Worm (Caenorhabditis elegans): ENCODE data around the gene ile-2.

The ile-2 gene

ce11 chrX:726295-726694 lies 42.1 kb upstream of the ile-2 start:
- no peak for TF ChIP-seq ztf-22 (GFP tag; optimal IDR thresholded peaks at IDR 0.05)
- TF ChIP-seq dox-1 (GFP tag; IDR thresholded peaks at IDR 0.05) = no peak
- TF ChIP-seq ztf-6 (GFP tag; IDR thresholded peaks at IDR 0.05) = no peak
- no peak for TF ChIP-seq F39B2.1 (GFP tag; IDR thresholded peaks at IDR 0.05)
- TF ChIP-seq lsl-1 (GFP tag; optimal IDR thresholded peaks at IDR 0.05) = no peak
- TF ChIP-seq lsy-27 (tag; optimal IDR thresholded peaks at IDR 0.05; ENCODE audit: borderline replicate concordance, insufficient read depth) = no peak
- TF ChIP-seq Y53F4B.3 (GFP tag; IDR thresholded peaks at IDR 0.05) = no peak
- TF ChIP-seq pbrm-1 (GFP tag; IDR thresholded peaks at IDR 0.05) = no peak
- TF ChIP-seq nhr-179 (tag; optimal IDR thresholded peaks at IDR 0.05) = no peak
- no peak for TF ChIP-seq ceh-58 (GFP tag; IDR thresholded peaks at IDR 0.05)
- no peak for TF ChIP-seq lin-26 (GFP tag; IDR thresholded peaks at IDR 0.05)
- TF ChIP-seq snpc-4 (GFP tag; optimal IDR thresholded peaks at IDR 0.05) = no peak
- no peak for TF ChIP-seq snpc-4 (tag; optimal IDR thresholded peaks at IDR 0.05)
- TF ChIP-seq unc-62 (GFP tag; optimal IDR thresholded peaks at IDR 0.05) = no peak
- TF ChIP-seq ztf-3 (GFP tag; optimal IDR thresholded peaks at IDR 0.05) = no peak
- no peak for TF ChIP-seq fkh-3 (tag; optimal IDR thresholded peaks at IDR 0.05)
- TF ChIP-seq B0019.2 (GFP tag; conservative IDR thresholded peaks at IDR 0.05) = no peak
- TF ChIP-seq egl-44 (GFP tag; IDR thresholded peaks at IDR 0.05) = no peak
- no peak for TF ChIP-seq Y53G8AR.9 (GFP tag; conservative IDR thresholded peaks at IDR 0.05)
- no peak for TF ChIP-seq hlh-12 (tag; optimal IDR thresholded peaks at IDR 0.05)
- TF ChIP-seq F23B12.7 (tag; optimal IDR thresholded peaks at IDR 0.05; ENCODE audit: insufficient read depth) = no peak

ce11 chrX:727737-728136 lies 40.7 kb upstream of the ile-2 start:
- TF ChIP-seq chd-7 (tag; optimal IDR thresholded peaks at IDR 0.05) (peak; percentile 47), egrh-3 (GFP tag; IDR thresholded peaks at IDR 0.05) (peak; percentile 26; the same call in 1 of the 2 replicates), hmg-20 (GFP tag; IDR thresholded peaks at IDR 0.05) (0 out of 2 replicates have a peak, but pooled peaks have one; percentile 13), die-1 (tag; optimal IDR thresholded peaks at IDR 0.05) (peak; percentile 25), lin-40 (tag; optimal IDR thresholded peaks at IDR 0.05) (peak; percentile 64), sptf-2 (GFP tag; optimal IDR thresholded peaks at IDR 0.05) (no peak), F57C9.4 (tag; optimal IDR thresholded peaks at IDR 0.05) (no peak), F55B11.4 (tag; optimal IDR thresholded peaks at IDR 0.05; ENCODE audit: borderline replicate concordance, insufficient read depth) (no peak), nfyb-1 (GFP tag; IDR thresholded peaks at IDR 0.05) (peak; percentile 77), Y56A3A.18 (GFP tag; IDR thresholded peaks at IDR 0.05) (peak; percentile 61; the same call in 1 of the 2 replicates), ZK185.1 (tag; optimal IDR thresholded peaks at IDR 0.05; ENCODE audit: poor library complexity, severe bottlenecking) (peak; percentile 42), hmg-1.2 (GFP tag; IDR thresholded peaks at IDR 0.05) (peak; percentile 89), egl-44 (GFP tag; IDR thresholded peaks at IDR 0.05) (0 out of 2 replicates have a peak, but pooled peaks have one; percentile 30), unc-62 (GFP tag; optimal IDR thresholded peaks at IDR 0.05) (peak; percentile 13), rcor-1 (GFP tag; IDR thresholded peaks at IDR 0.05) (peak; percentile 52; the same call in 1 of the 2 replicates), zfh-2 (GFP tag; conservative IDR thresholded peaks at IDR 0.05) (no peak), lin-35 (GFP tag; optimal IDR thresholded peaks at IDR 0.05) (peak in 1 of 3 experiments; percentile 24), let-607 (tag; optimal IDR thresholded peaks at IDR 0.05) (peak in 1 of 2 experiments; percentile 43), ztf-26 (tag; optimal IDR thresholded peaks at IDR 0.05) (peak; percentile 50), pbrm-1 (GFP tag; IDR thresholded peaks at IDR 0.05) (peak; percentile 67; the same call in 1 of the 2 replicates), ekl-4 (GFP tag; IDR thresholded peaks at IDR 0.05) (no peak), K12H6.12 (tag; optimal IDR thresholded peaks at IDR 0.05) (peak; percentile 31), let-526 (GFP tag; IDR thresholded peaks at IDR 0.05) (no peak), gei-17 (GFP tag; optimal IDR thresholded peaks at IDR 0.05) (peak; percentile 60), ceh-27 (GFP tag; optimal IDR thresholded peaks at IDR 0.05) (peak; percentile 64), attf-5 (GFP tag; optimal IDR thresholded peaks at IDR 0.05) (peak; percentile 52), Y95B8A.8 (GFP tag; IDR thresholded peaks at IDR 0.05) (0 out of 2 replicates have a peak, but pooled peaks have one; percentile 23), bed-2 (GFP tag; IDR thresholded peaks at IDR 0.05) (peak; percentile 72), efl-1 (GFP tag; optimal IDR thresholded peaks at IDR 0.05) (no peak), dpff-1 (tag; optimal IDR thresholded peaks at IDR 0.05) (no peak)
